Worm (Caenorhabditis elegans): ENCODE results near the gene cnnm-5.

DNA sequence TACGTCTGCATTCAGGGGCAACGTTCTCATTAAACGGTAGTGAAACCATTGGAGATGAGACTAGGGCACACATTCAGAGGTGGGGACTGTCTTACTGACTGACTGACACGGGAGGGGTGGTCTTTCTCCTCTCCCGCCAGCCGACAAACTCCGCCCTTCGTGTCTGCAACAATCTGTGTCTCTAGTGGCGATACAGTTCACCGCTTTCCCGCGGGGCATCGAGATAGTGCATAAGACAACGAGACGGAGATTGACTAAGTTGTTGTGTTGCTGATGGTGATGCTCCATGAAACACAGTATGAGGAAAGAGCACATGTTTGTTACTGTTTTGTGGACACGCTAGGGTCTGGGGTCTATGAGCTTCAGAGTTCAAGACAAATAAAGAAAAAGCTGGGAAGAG is 44.4 kb upstream of the cnnm-5 start:
- TF ChIP-seq vab-15 (tag; optimal IDR thresholded peaks at IDR 0.05) (no peak), ces-1 (GFP tag; optimal IDR thresholded peaks at IDR 0.05) (no peak), lin-39 (tag; optimal IDR thresholded peaks at IDR 0.05) (no peak), fkh-4 (tag; optimal IDR thresholded peaks at IDR 0.05; ENCODE audit: borderline replicate concordance) (no peak), ama-1 (optimal IDR thresholded peaks at IDR 0.05) (no peak), ztf-11 (tag; optimal IDR thresholded peaks at IDR 0.05) (no peak), jun-1 (tag; optimal IDR thresholded peaks at IDR 0.05) (no peak)

All from whole organism, L1 larva.